Worm (Caenorhabditis elegans) whole organism, L3 larva: ENCODE data around the gene F23B2.10.
A peak's percentile ranks its signal among the peaks of the same experiment; 100 is the strongest.
"Not testable (repeated sequence)": the region's sequence is repeated elsewhere in the genome, so short reads cannot be mapped to it uniquely, and the experiment has no call there.

Source experiments
- R02D3.7 ChIP-seq: fragments of 150-350 bp; optimal IDR thresholded peaks from 2 replicates; lab custom pipeline; 2014; ENCODE audit warnings: missing biosample characterization, missing genetic modification characterization
- aly-2 ChIP-seq: fragments of 150-350 bp; optimal IDR thresholded peaks from 2 replicates; lab custom pipeline; 2014; ENCODE audit warnings: missing biosample characterization, missing genetic modification characterization
- ama-1 ChIP-seq: fragments of 150-350 bp; optimal IDR thresholded peaks from 2 replicates; lab custom pipeline; 2018
- ceh-82 ChIP-seq: fragments of 150-350 bp; optimal IDR thresholded peaks from 2 replicates; lab custom pipeline; 2014; ENCODE audit warnings: missing biosample characterization, missing genetic modification characterization
- daf-12 ChIP-seq: fragments of 150-350 bp; optimal IDR thresholded peaks from 2 replicates; lab custom pipeline; 2014; ENCODE audit warnings: missing biosample characterization, missing genetic modification reagents, missing genetic modification characterization
- egl-27 ChIP-seq: sonication (generic microtip); optimal IDR thresholded peaks from 4 replicates; lab custom pipeline; 2017; ENCODE audit warnings: missing biosample characterization, missing genetic modification reagents, missing genetic modification characterization
- egl-5 ChIP-seq: fragments of 150-350 bp; optimal IDR thresholded peaks from 2 replicates; lab custom pipeline; 2017; ENCODE audit warnings: missing biosample characterization, missing genetic modification reagents, missing genetic modification characterization, inconsistent platforms
- elt-1 ChIP-seq: fragments of 150-350 bp; optimal IDR thresholded peaks from 2 replicates; lab custom pipeline; 2014; ENCODE audit warnings: missing biosample characterization, missing genetic modification characterization
- elt-2 ChIP-seq: sonication (generic microtip); optimal IDR thresholded peaks from 2 replicates; lab custom pipeline; 2016; ENCODE audit warnings: missing genetic modification reagents, mild to moderate bottlenecking, missing genetic modification characterization, missing compliant biosample characterization
- elt-3 ChIP-seq, 3 experiments: fragments of 150-350 bp in 1 of 3; sonication (generic microtip) in 2 of 3; optimal IDR thresholded peaks; 2 replicates in 2 of 3; 4 replicates in 1 of 3; lab custom pipeline; 2014 to 2017; ENCODE audit warnings: missing biosample characterization in 3 of 3, missing genetic modification characterization in 3 of 3
- fkh-10 ChIP-seq: sonication (generic microtip); optimal IDR thresholded peaks from 2 replicates; lab custom pipeline; 2017; ENCODE audit warnings: missing biosample characterization, missing genetic modification reagents, missing genetic modification characterization
- fkh-2 ChIP-seq: fragments of 150-350 bp; optimal IDR thresholded peaks from 2 replicates; lab custom pipeline; 2014; ENCODE audit warnings: missing biosample characterization, missing genetic modification reagents, missing genetic modification characterization
- fos-1 ChIP-seq: fragments of 150-350 bp; optimal IDR thresholded peaks from 2 replicates; lab custom pipeline; 2014; ENCODE audit warnings: missing biosample characterization, missing genetic modification characterization
- hmg-11 ChIP-seq: sonication (generic microtip); optimal IDR thresholded peaks from 2 replicates; lab custom pipeline; 2016; ENCODE audit warnings: missing genetic modification characterization, missing compliant biosample characterization
- jun-1 ChIP-seq: fragments of 150-350 bp; optimal IDR thresholded peaks from 2 replicates; lab custom pipeline; 2014; ENCODE audit warnings: missing biosample characterization, missing genetic modification reagents, missing genetic modification characterization
- lin-15B ChIP-seq: fragments of 150-350 bp; optimal IDR thresholded peaks from 2 replicates; lab custom pipeline; 2014; ENCODE audit warnings: missing biosample characterization, missing genetic modification characterization
- lin-39 ChIP-seq: fragments of 150-350 bp; optimal IDR thresholded peaks from 2 replicates; lab custom pipeline; 2018; ENCODE audit warnings: missing biosample characterization, missing genetic modification reagents, missing genetic modification characterization
- lsy-12 ChIP-seq: sonication (generic microtip); optimal IDR thresholded peaks from 2 replicates; lab custom pipeline; 2016; ENCODE audit warnings: mild to moderate bottlenecking, missing genetic modification characterization, missing compliant biosample characterization
- mdl-1 ChIP-seq: fragments of 150-350 bp; optimal IDR thresholded peaks from 2 replicates; lab custom pipeline; 2014; ENCODE audit warnings: missing biosample characterization, missing genetic modification characterization
- nfya-1 ChIP-seq: sonication (generic microtip); optimal IDR thresholded peaks from 2 replicates; lab custom pipeline; 2017; ENCODE audit warnings: missing genetic modification characterization, mild to moderate bottlenecking, missing compliant biosample characterization, antibody characterized with exemption, moderate library complexity; ENCODE audit not compliant: insufficient read depth
- nhr-11 ChIP-seq: fragments of 150-350 bp; optimal IDR thresholded peaks from 2 replicates; lab custom pipeline; 2014; ENCODE audit warnings: missing biosample characterization, missing genetic modification characterization
- nhr-12 ChIP-seq: fragments of 150-350 bp; optimal IDR thresholded peaks from 2 replicates; lab custom pipeline; 2014; ENCODE audit warnings: missing biosample characterization, missing genetic modification characterization
- nhr-23 ChIP-seq: fragments of 150-350 bp; optimal IDR thresholded peaks from 2 replicates; lab custom pipeline; 2014; ENCODE audit warnings: missing biosample characterization, missing genetic modification reagents, missing genetic modification characterization
- nhr-237 ChIP-seq: fragments of 150-350 bp; optimal IDR thresholded peaks from 2 replicates; lab custom pipeline; 2014; ENCODE audit warnings: missing biosample characterization, missing genetic modification characterization
- nhr-25 ChIP-seq: sonication (generic microtip); optimal IDR thresholded peaks from 2 replicates; lab custom pipeline; 2017; ENCODE audit warnings: missing biosample characterization, missing genetic modification characterization
- nhr-43 ChIP-seq: sonication (generic microtip); optimal IDR thresholded peaks from 2 replicates; lab custom pipeline; 2016; ENCODE audit warnings: mild to moderate bottlenecking, missing genetic modification characterization, missing compliant biosample characterization; ENCODE audit not compliant: poor library complexity, severe bottlenecking
- nhr-67 ChIP-seq: fragments of 150-350 bp; optimal IDR thresholded peaks from 2 replicates; lab custom pipeline; 2014; ENCODE audit warnings: missing biosample characterization, missing genetic modification characterization
- nhr-76 ChIP-seq: fragments of 150-350 bp; sonication (generic microtip); optimal IDR thresholded peaks from 5 replicates; lab custom pipeline; 2014; ENCODE audit warnings: missing biosample characterization, missing genetic modification characterization
- nhr-77 ChIP-seq: fragments of 150-350 bp; optimal IDR thresholded peaks from 2 replicates; lab custom pipeline; 2014; ENCODE audit warnings: missing biosample characterization, missing genetic modification characterization
- pha-4 ChIP-seq: fragments of 150-350 bp; optimal IDR thresholded peaks from 2 replicates; lab custom pipeline; 2014; ENCODE audit warnings: missing biosample characterization, missing genetic modification reagents, missing genetic modification characterization
- sea-2 ChIP-seq: fragments of 150-350 bp; sonication (generic microtip); optimal IDR thresholded peaks from 4 replicates; lab custom pipeline; 2014; ENCODE audit warnings: missing biosample characterization, missing genetic modification reagents, missing genetic modification characterization
- skn-1 ChIP-seq: fragments of 150-350 bp; optimal IDR thresholded peaks from 2 replicates; lab custom pipeline; 2014; ENCODE audit warnings: missing biosample characterization, missing genetic modification characterization
- snpc-4 ChIP-seq: fragments of 150-350 bp; optimal IDR thresholded peaks from 2 replicates; lab custom pipeline; 2014; ENCODE audit warnings: missing biosample characterization, missing genetic modification characterization
- unc-62 ChIP-seq: fragments of 150-350 bp; sonication (generic microtip); optimal IDR thresholded peaks from 4 replicates; lab custom pipeline; 2014; ENCODE audit warnings: missing biosample characterization, missing genetic modification reagents, missing genetic modification characterization
- zag-1 ChIP-seq: fragments of 150-350 bp; optimal IDR thresholded peaks from 2 replicates; lab custom pipeline; 2014; ENCODE audit warnings: missing biosample characterization, missing genetic modification characterization
- ztf-11 ChIP-seq: fragments of 150-350 bp; optimal IDR thresholded peaks from 2 replicates; lab custom pipeline; 2014; ENCODE audit warnings: missing biosample characterization, missing genetic modification characterization

F23B2.10 gene

ce11 chrIV:9196755-9197154, 42.6 kb upstream of the F23B2.10 start (continued):
- TF ChIP-seq egl-5 (tag; lab: Kevin White, UChicago): no peak
- TF ChIP-seq aly-2: no peak
- peak; percentile 29 for TF ChIP-seq nhr-43 (tag; lab: Kevin White, UChicago)
- TF ChIP-seq fkh-2 (tag; lab: Kevin White, UChicago): no peak
- TF ChIP-seq R02D3.7 (tag; lab: Kevin White, UChicago): no peak
- TF ChIP-seq nfya-1 (tag; lab: Kevin White, UChicago): peak; percentile 97
- TF ChIP-seq ceh-82: no peak
- TF ChIP-seq unc-62 (GFP tag; lab: Kevin White, UChicago): peak; percentile 42
- peak; percentile 66 for TF ChIP-seq fkh-10 (GFP tag; lab: Kevin White, UChicago)
- no peak for TF ChIP-seq nhr-67
- TF ChIP-seq mdl-1 (tag; lab: Kevin White, UChicago): no peak

- peak; percentile 34 for TF ChIP-seq lsy-12 (tag; lab: Kevin White, UChicago)
- TF ChIP-seq nhr-25: peak; percentile 43
Measured at ce11 chrIV:9196023-9196636, 42.0 kb upstream of the F23B2.10 start.

ce11 chrIV:9194524-9194923, 40.4 kb upstream of the F23B2.10 start, which contains the start of gene C46C2.7:
TSS of gene C46C2.7 (plus strand) at chrIV:9194824.
- TF ChIP-seq ztf-11 (tag; lab: Kevin White, UChicago); unc-62 (GFP tag; lab: Kevin White, UChicago); fkh-10 (GFP tag; lab: Kevin White, UChicago): not testable (repeated sequence)

ce11 chrIV:9192522-9192921, 38.4 kb upstream of the F23B2.10 start, which contains the start of gene C46C2.5:
TSS of gene C46C2.5 (minus strand) at chrIV:9192622.
- TF ChIP-seq elt-3 (tag; optimal IDR thresholded peaks at IDR 0.05; lab: Kevin White, UChicago): no peak
- TF ChIP-seq nfya-1 (tag; lab: Kevin White, UChicago): no peak
- no peak for TF ChIP-seq nhr-12 (tag; lab: Kevin White, UChicago)
- no peak for TF ChIP-seq nhr-77 (tag; lab: Kevin White, UChicago)
- no peak for TF ChIP-seq nhr-11 (tag; lab: Kevin White, UChicago)
- TF ChIP-seq ama-1 (lab: Kevin White, UChicago): no peak
- no peak for TF ChIP-seq lin-39 (tag; lab: Kevin White, UChicago)
- no peak for TF ChIP-seq aly-2
- no peak for TF ChIP-seq nhr-67

ce11 chrIV:9191183-9191582, 37.0 kb upstream of the F23B2.10 start:
- TF ChIP-seq lin-15B: peak; percentile 30
- peak; percentile 78 for TF ChIP-seq pha-4 (tag; lab: Kevin White, UChicago)
- TF ChIP-seq egl-27: no peak
- TF ChIP-seq nhr-76 (tag; lab: Kevin White, UChicago): no peak
- TF ChIP-seq snpc-4 (tag; lab: Kevin White, UChicago): no peak
- no peak for TF ChIP-seq unc-62 (GFP tag; lab: Kevin White, UChicago)
- TF ChIP-seq mdl-1 (tag; lab: Kevin White, UChicago): no peak
- peak; percentile 80 for TF ChIP-seq lin-39 (tag; lab: Kevin White, UChicago)
- no peak for TF ChIP-seq elt-3 (tag; optimal IDR thresholded peaks at IDR 0.05; lab: Kevin White, UChicago)
- TF ChIP-seq egl-5 (tag; lab: Kevin White, UChicago): peak; percentile 41
- TF ChIP-seq nhr-11 (tag; lab: Kevin White, UChicago): no peak
- TF ChIP-seq daf-12: no peak
- TF ChIP-seq hmg-11 (tag; lab: Kevin White, UChicago): no peak
- TF ChIP-seq nhr-25: peak; percentile 39
- peak; percentile 50 for TF ChIP-seq nhr-23
- no peak for TF ChIP-seq nhr-237 (tag; lab: Kevin White, UChicago)
- no peak for TF ChIP-seq fos-1 (tag; lab: Kevin White, UChicago)
- no peak for TF ChIP-seq skn-1
- TF ChIP-seq jun-1 (tag; lab: Kevin White, UChicago): peak; percentile 53
- no peak for TF ChIP-seq elt-2 (tag; lab: Kevin White, UChicago)
- TF ChIP-seq nhr-43 (tag; lab: Kevin White, UChicago): peak; percentile 59
- TF ChIP-seq elt-1 (tag; lab: Kevin White, UChicago): no peak
- TF ChIP-seq sea-2: no peak
- TF ChIP-seq zag-1 (tag; lab: Kevin White, UChicago): no peak
